Worm (Caenorhabditis elegans): ENCODE measurements around the gene slc-17.7.

Gene slc-17.7

ce11 chrV:9272624-9273023, 6.3 kb upstream of the slc-17.7 start:
- TF ChIP-seq nhr-11 (tag; optimal IDR thresholded peaks at IDR 0.05) (no peak), nhr-48 (tag; optimal IDR thresholded peaks at IDR 0.05) (no peak), unc-62 (GFP tag; optimal IDR thresholded peaks at IDR 0.05 in 1 of 2) (no peak), unc-62 (tag; optimal IDR thresholded peaks at IDR 0.05) (no peak), fkh-10 (GFP tag; optimal IDR thresholded peaks at IDR 0.05) (no peak), R02D3.7 (tag; optimal IDR thresholded peaks at IDR 0.05) (no peak), vab-7 (GFP tag; IDR thresholded peaks at IDR 0.05) (no peak), ceh-28 (tag; optimal IDR thresholded peaks at IDR 0.05) (no peak), arid-1 (GFP tag; conservative IDR thresholded peaks at IDR 0.05) (no peak), aly-2 (tag; optimal IDR thresholded peaks at IDR 0.05) (no peak), F49E8.2 (tag; optimal IDR thresholded peaks at IDR 0.05; ENCODE audit: borderline replicate concordance) (no peak), dmd-9 (GFP tag; IDR thresholded peaks at IDR 0.05) (no peak), nhr-237 (tag; optimal IDR thresholded peaks at IDR 0.05) (no peak), dmd-6 (GFP tag; IDR thresholded peaks at IDR 0.05) (no peak), ceh-62 (tag; optimal IDR thresholded peaks at IDR 0.05) (no peak), lin-15B (tag; optimal IDR thresholded peaks at IDR 0.05) (no peak), T26A8.4 (GFP tag; IDR thresholded peaks at IDR 0.05) (no peak), zip-2 (tag; optimal IDR thresholded peaks at IDR 0.05) (no peak), daf-12 (tag; optimal IDR thresholded peaks at IDR 0.05) (no peak), cey-2 (tag; optimal IDR thresholded peaks at IDR 0.05; ENCODE audit: borderline replicate concordance, insufficient read depth) (no peak)

- peak in 1 of 2 experiments; percentile 84 for TF ChIP-seq unc-62 (GFP tag; optimal IDR thresholded peaks at IDR 0.05 in 1 of 2)
- no peak for TF ChIP-seq unc-62 (tag; optimal IDR thresholded peaks at IDR 0.05)
- no peak for TF ChIP-seq Y5F2A.4 (GFP tag; optimal IDR thresholded peaks at IDR 0.05)
Measured at ce11 chrV:9271835-9272234, 5.5 kb upstream of the slc-17.7 start.

ce11 chrV:9270442-9270841, 4.1 kb upstream of the slc-17.7 start:
- TF ChIP-seq pha-4 (GFP tag; IDR thresholded peaks at IDR 0.05) (no peak), pha-4 (tag; optimal IDR thresholded peaks at IDR 0.05) (no peak), unc-62 (GFP tag; optimal IDR thresholded peaks at IDR 0.05 in 1 of 2) (peak in 1 of 2 experiments; percentile 92), unc-62 (tag; optimal IDR thresholded peaks at IDR 0.05) (no peak), attf-4 (tag; optimal IDR thresholded peaks at IDR 0.05) (no peak), fos-1 (tag; optimal IDR thresholded peaks at IDR 0.05) (no peak), hif-1 (tag; optimal IDR thresholded peaks at IDR 0.05) (peak in 1 of 2 experiments; percentile 9), daf-16 (GFP tag; optimal IDR thresholded peaks at IDR 0.05) (peak in 1 of 2 experiments; percentile 6), daf-16 (tag; optimal IDR thresholded peaks at IDR 0.05) (no peak), mdl-1 (tag; optimal IDR thresholded peaks at IDR 0.05) (peak in 1 of 2 experiments; percentile 6), hlh-11 (tag; optimal IDR thresholded peaks at IDR 0.05) (peak; percentile 32), hmg-1.1 (GFP tag; IDR thresholded peaks at IDR 0.05) (peak; percentile 41; the same call in 1 of the 2 replicates), fkh-10 (GFP tag; optimal IDR thresholded peaks at IDR 0.05) (peak; percentile 29)

- TF ChIP-seq Y5F2A.4 (GFP tag; optimal IDR thresholded peaks at IDR 0.05) (no peak), Y105C5A.15 (GFP tag; IDR thresholded peaks at IDR 0.05) (no peak), set-16 (GFP tag; IDR thresholded peaks at IDR 0.05) (no peak), madf-5 (GFP tag; IDR thresholded peaks at IDR 0.05) (no peak), T20F7.1 (GFP tag; optimal IDR thresholded peaks at IDR 0.05) (no peak), dmd-9 (GFP tag; IDR thresholded peaks at IDR 0.05) (no peak), D1046.2 (GFP tag; IDR thresholded peaks at IDR 0.05) (no peak), fkh-10 (GFP tag; optimal IDR thresholded peaks at IDR 0.05) (no peak), aha-1 (tag) (peak; percentile 86)
Measured at ce11 chrV:9268202-9268601, 1.9 kb upstream of the slc-17.7 start.

Data from whole organism, L4 larva.